Fruit fly (Drosophila melanogaster) whole organism: ENCODE results near the gene Sfp24Bc.

Experiments
- Dll ChIP-seq: fragments of >200 bp; optimal IDR thresholded peaks from 2 replicates; lab custom pipeline; 2017
- pan ChIP-seq: fragments of >200 bp; optimal IDR thresholded peaks from 2 replicates; lab custom pipeline; 2017
- usp ChIP-seq: fragments of >200 bp; optimal IDR thresholded peaks from 2 replicates; lab custom pipeline; 2017; ENCODE audit warnings: missing biosample characterization, missing genetic modification characterization, mixed read lengths

- TF ChIP-seq Dll (lab: Kevin White, UChicago) (no peak), pan (lab: Kevin White, UChicago) (no peak), usp (GFP tag; lab: Kevin White, UChicago) (no peak)
These were observed 5.4 kb upstream of the Sfp24Bc start for dm6 chr2L:3675770-3676169.
